3 worm cellular contexts compared by ENCODE assay signal in genomic region chrIII:10634034-10634433, ce11.
TF ChIP-seq lines count a peak whose summit lies in the region.

No protein-coding gene starts in this region.

TF ChIP-seq in whole organism, L1 larva, 84 proteins besides CTCF, POLR2A, EP300 and RAD21 (continued from another document and continues in another):
- TF ChIP-seq fkh-8 (tag; optimal IDR thresholded peaks at IDR 0.05; lab: Kevin White, UChicago) (peak; percentile 96), snpc-4 (tag; optimal IDR thresholded peaks at IDR 0.05; lab: Kevin White, UChicago) (peak; percentile 77), sptf-1 (tag; optimal IDR thresholded peaks at IDR 0.05; lab: Kevin White, UChicago) (no peak), lin-35 (GFP tag; optimal IDR thresholded peaks at IDR 0.05; lab: Kevin White, UChicago) (peak; percentile 68 to 71), irx-1 (tag; optimal IDR thresholded peaks at IDR 0.05; lab: Kevin White, UChicago) (peak; percentile 72), nhr-19 (GFP tag; conservative IDR thresholded peaks at IDR 0.05; lab: Robert Waterston, UW) (peak; percentile 83), elt-3 (tag; optimal IDR thresholded peaks at IDR 0.05; lab: Kevin White, UChicago) (peak in 2 of 6 experiments; percentile 28 to 56), nhr-28 (tag; optimal IDR thresholded peaks at IDR 0.05; lab: Kevin White, UChicago) (no peak), unc-30 (tag; optimal IDR thresholded peaks at IDR 0.05; lab: Kevin White, UChicago) (peak; percentile 36), nhr-71 (tag; optimal IDR thresholded peaks at IDR 0.05; lab: Kevin White, UChicago) (peak; percentile 94), hlh-4 (tag; optimal IDR thresholded peaks at IDR 0.05; lab: Kevin White, UChicago) (peak; percentile 49), ceh-8 (GFP tag; optimal IDR thresholded peaks at IDR 0.05; lab: Kevin White, UChicago) (peak; percentile 98), ztf-11 (tag; optimal IDR thresholded peaks at IDR 0.05; lab: Kevin White, UChicago) (peak in 1 of 2 experiments; percentile 82), fkh-10 (GFP tag; optimal IDR thresholded peaks at IDR 0.05; lab: Kevin White, UChicago) (peak; percentile 75), skn-1 (tag; optimal IDR thresholded peaks at IDR 0.05; lab: Kevin White, UChicago) (peak; percentile 67), unc-130 (tag; optimal IDR thresholded peaks at IDR 0.05; lab: Kevin White, UChicago) (no peak), hpl-2 (GFP tag; optimal IDR thresholded peaks at IDR 0.05; lab: Kevin White, UChicago) (no peak), xbp-1 (tag; optimal IDR thresholded peaks at IDR 0.05; lab: Kevin White, UChicago) (peak; percentile 86), ztf-4 (tag; optimal IDR thresholded peaks at IDR 0.05; lab: Kevin White, UChicago) (peak; percentile 86), lir-3 (tag; optimal IDR thresholded peaks at IDR 0.05; lab: Kevin White, UChicago; ENCODE audit: poor library complexity) (no peak), sup-37 (GFP tag; optimal IDR thresholded peaks at IDR 0.05; lab: Kevin White, UChicago) (peak; percentile 51), tbx-2 (tag; optimal IDR thresholded peaks at IDR 0.05; lab: Kevin White, UChicago) (peak; percentile 91), fos-1 (tag; optimal IDR thresholded peaks at IDR 0.05; lab: Kevin White, UChicago) (peak; percentile 46), aly-2 (tag; optimal IDR thresholded peaks at IDR 0.05; lab: Kevin White, UChicago) (no peak), nhr-85 (tag; lab: Kevin White, UChicago) (peak; percentile 96), elt-2 (tag; optimal IDR thresholded peaks at IDR 0.05; lab: Kevin White, UChicago) (peak; percentile 67), pag-3 (tag; optimal IDR thresholded peaks at IDR 0.05; lab: Kevin White, UChicago; ENCODE audit: borderline replicate concordance, insufficient read depth) (no peak), ceh-88 (GFP tag; IDR thresholded peaks at IDR 0.05; lab: Robert Waterston, UW) (peak; percentile 52; the same call in 1 of the 2 replicates), C34B4.2 (tag; optimal IDR thresholded peaks at IDR 0.05; lab: Kevin White, UChicago) (no peak), nhr-84 (tag; optimal IDR thresholded peaks at IDR 0.05; lab: Kevin White, UChicago) (no peak), ceh-82 (tag; optimal IDR thresholded peaks at IDR 0.05; lab: Kevin White, UChicago) (peak; percentile 64 to 97 (median 89)), dsc-1 (tag; optimal IDR thresholded peaks at IDR 0.05; lab: Kevin White, UChicago) (peak; percentile 79), tlp-1 (tag; optimal IDR thresholded peaks at IDR 0.05; lab: Kevin White, UChicago) (no peak), jun-1 (tag; optimal IDR thresholded peaks at IDR 0.05; lab: Kevin White, UChicago) (peak; percentile 87), blmp-1 (tag; optimal IDR thresholded peaks at IDR 0.05; lab: Kevin White, UChicago) (peak; percentile 59), mdl-1 (tag; optimal IDR thresholded peaks at IDR 0.05; lab: Kevin White, UChicago) (peak in 1 of 2 experiments; percentile 80), ama-1 (optimal IDR thresholded peaks at IDR 0.05; lab: Kevin White, UChicago) (no peak), fkh-4 (tag; optimal IDR thresholded peaks at IDR 0.05; lab: Kevin White, UChicago; ENCODE audit: borderline replicate concordance) (no peak), isw-1 (GFP tag; IDR thresholded peaks at IDR 0.05; lab: Robert Waterston, UW) (peak; percentile 68), alr-1 (tag; optimal IDR thresholded peaks at IDR 0.05; lab: Kevin White, UChicago; ENCODE audit: borderline replicate concordance) (no peak), ceh-90 (tag; optimal IDR thresholded peaks at IDR 0.05; lab: Kevin White, UChicago) (no peak), nhr-77 (tag; optimal IDR thresholded peaks at IDR 0.05; lab: Kevin White, UChicago) (peak; percentile 74), nhr-76 (tag; optimal IDR thresholded peaks at IDR 0.05; lab: Kevin White, UChicago) (no peak)

TF ChIP-seq in whole organism, L3 larva, 47 proteins besides CTCF, POLR2A, EP300 and RAD21 (continued from another document):
- TF ChIP-seq mdl-1 (tag; optimal IDR thresholded peaks at IDR 0.05; lab: Kevin White, UChicago) = peak; percentile 84
- peak; percentile 99 for TF ChIP-seq lin-39 (tag; optimal IDR thresholded peaks at IDR 0.05; lab: Kevin White, UChicago)
- TF ChIP-seq aly-2 (tag; optimal IDR thresholded peaks at IDR 0.05; lab: Kevin White, UChicago) = no peak
- TF ChIP-seq nhr-28 (tag; optimal IDR thresholded peaks at IDR 0.05; lab: Kevin White, UChicago) = no peak
- TF ChIP-seq ama-1 (optimal IDR thresholded peaks at IDR 0.05; lab: Kevin White, UChicago) = peak; percentile 74
- TF ChIP-seq egl-5 (tag; optimal IDR thresholded peaks at IDR 0.05; lab: Kevin White, UChicago) = peak; percentile 78
- TF ChIP-seq elt-1 (tag; optimal IDR thresholded peaks at IDR 0.05; lab: Kevin White, UChicago) = no peak
- TF ChIP-seq mml-1 (tag; optimal IDR thresholded peaks at IDR 0.05; lab: Kevin White, UChicago) = no peak
- peak; percentile 82 for TF ChIP-seq nhr-43 (tag; optimal IDR thresholded peaks at IDR 0.05; lab: Kevin White, UChicago; ENCODE audit: poor library complexity, severe bottlenecking)
- TF ChIP-seq ztf-4 (tag; optimal IDR thresholded peaks at IDR 0.05; lab: Kevin White, UChicago) = peak; percentile 3
- no peak for TF ChIP-seq eor-1 (tag; optimal IDR thresholded peaks at IDR 0.05; lab: Kevin White, UChicago)
- TF ChIP-seq nhr-23 (tag; optimal IDR thresholded peaks at IDR 0.05; lab: Kevin White, UChicago) = peak; percentile 95
- TF ChIP-seq nhr-67 (tag; optimal IDR thresholded peaks at IDR 0.05; lab: Kevin White, UChicago) = no peak
- peak; percentile 88 for TF ChIP-seq hmg-11 (tag; optimal IDR thresholded peaks at IDR 0.05; lab: Kevin White, UChicago)
- peak; percentile 89 for TF ChIP-seq pha-4 (tag; optimal IDR thresholded peaks at IDR 0.05; lab: Kevin White, UChicago)
- peak; percentile 98 for TF ChIP-seq nfya-1 (tag; optimal IDR thresholded peaks at IDR 0.05; lab: Kevin White, UChicago; ENCODE audit: insufficient read depth)
- peak; percentile 62 for TF ChIP-seq lin-15B (tag; optimal IDR thresholded peaks at IDR 0.05; lab: Kevin White, UChicago)
- TF ChIP-seq ceh-16 (tag; optimal IDR thresholded peaks at IDR 0.05; lab: Kevin White, UChicago) = no peak
- peak; percentile 90 for TF ChIP-seq lsy-12 (tag; optimal IDR thresholded peaks at IDR 0.05; lab: Kevin White, UChicago)
- TF ChIP-seq ceh-9 (tag; optimal IDR thresholded peaks at IDR 0.05; lab: Kevin White, UChicago) = no peak
- TF ChIP-seq elt-2 (tag; optimal IDR thresholded peaks at IDR 0.05; lab: Kevin White, UChicago) = peak; percentile 79
- TF ChIP-seq ZK546.5 (tag; optimal IDR thresholded peaks at IDR 0.05; lab: Kevin White, UChicago) = no peak
- no peak for TF ChIP-seq fkh-2 (tag; optimal IDR thresholded peaks at IDR 0.05; lab: Kevin White, UChicago)
- TF ChIP-seq zag-1 (tag; optimal IDR thresholded peaks at IDR 0.05; lab: Kevin White, UChicago) = peak; percentile 43
- TF ChIP-seq unc-39 (tag; optimal IDR thresholded peaks at IDR 0.05; lab: Kevin White, UChicago) = no peak
- TF ChIP-seq nhr-77 (tag; optimal IDR thresholded peaks at IDR 0.05; lab: Kevin White, UChicago) = no peak
- TF ChIP-seq nhr-11 (tag; optimal IDR thresholded peaks at IDR 0.05; lab: Kevin White, UChicago) = peak; percentile 26
- TF ChIP-seq nhr-76 (tag; optimal IDR thresholded peaks at IDR 0.05; lab: Kevin White, UChicago) = peak; percentile 6

TF ChIP-seq in whole organism, young adult, 124 proteins besides CTCF, POLR2A, EP300 and RAD21 (continued from another document and continues in another):
- TF ChIP-seq egl-18 (GFP tag; IDR thresholded peaks at IDR 0.05; lab: Robert Waterston, UW) = no peak
- TF ChIP-seq Y67H2A.10 (GFP tag; conservative IDR thresholded peaks at IDR 0.05; lab: Robert Waterston, UW) = no peak
- TF ChIP-seq sdz-38 (tag; optimal IDR thresholded peaks at IDR 0.05; lab: Kevin White, UChicago) = no peak
- TF ChIP-seq F23B12.7 (tag; optimal IDR thresholded peaks at IDR 0.05; lab: Kevin White, UChicago; ENCODE audit: insufficient read depth) = no peak
- TF ChIP-seq lsy-27 (tag; optimal IDR thresholded peaks at IDR 0.05; lab: Kevin White, UChicago; ENCODE audit: borderline replicate concordance, insufficient read depth) = no peak
- no peak for TF ChIP-seq hlh-26 (GFP tag; conservative IDR thresholded peaks at IDR 0.05; lab: Robert Waterston, UW)
- TF ChIP-seq efl-1 (GFP tag; optimal IDR thresholded peaks at IDR 0.05; lab: Kevin White, UChicago) = no peak
- TF ChIP-seq ceh-91 (GFP tag; IDR thresholded peaks at IDR 0.05; lab: Robert Waterston, UW) = no peak
- no peak for TF ChIP-seq Y95B8A.8 (GFP tag; IDR thresholded peaks at IDR 0.05; lab: Robert Waterston, UW)
- TF ChIP-seq F57C9.4 (tag; optimal IDR thresholded peaks at IDR 0.05; lab: Kevin White, UChicago) = peak; percentile 16
- no peak for TF ChIP-seq lsl-1 (GFP tag; optimal IDR thresholded peaks at IDR 0.05; lab: Kevin White, UChicago)
- TF ChIP-seq Y56A3A.18 (GFP tag; IDR thresholded peaks at IDR 0.05; lab: Robert Waterston, UW) = 0 out of 2 replicates have a peak, but pooled peaks have one; percentile 21
- TF ChIP-seq hmg-20 (GFP tag; IDR thresholded peaks at IDR 0.05; lab: Robert Waterston, UW) = no peak
- no peak for TF ChIP-seq snpc-3.4 (tag; optimal IDR thresholded peaks at IDR 0.05; lab: Kevin White, UChicago)
- no peak for TF ChIP-seq madf-8 (GFP tag; conservative IDR thresholded peaks at IDR 0.05; lab: Robert Waterston, UW)
- TF ChIP-seq F52B5.7 (tag; optimal IDR thresholded peaks at IDR 0.05; lab: Kevin White, UChicago) = no peak
- TF ChIP-seq rpc-1 (optimal IDR thresholded peaks at IDR 0.05; lab: Kevin White, UChicago) = no peak
- TF ChIP-seq rpc-1 (tag; optimal IDR thresholded peaks at IDR 0.05; lab: Kevin White, UChicago) = no peak
- TF ChIP-seq K11D2.4 (GFP tag; IDR thresholded peaks at IDR 0.05; lab: Robert Waterston, UW) = 0 out of 2 replicates have a peak, but pooled peaks have one; percentile 47
- peak; percentile 82 for TF ChIP-seq mcd-1 (GFP tag; IDR thresholded peaks at IDR 0.05; lab: Robert Waterston, UW)
- TF ChIP-seq nfya-1 (tag; optimal IDR thresholded peaks at IDR 0.05; lab: Kevin White, UChicago; ENCODE audit: borderline replicate concordance, insufficient read depth) = no peak
- peak; percentile 16; the same call in 1 of the 2 replicates for TF ChIP-seq cebp-1 (GFP tag; IDR thresholded peaks at IDR 0.05; lab: Robert Waterston, UW)
- TF ChIP-seq cebp-1 (tag; optimal IDR thresholded peaks at IDR 0.05; lab: Kevin White, UChicago) = peak; percentile 78
- no peak for TF ChIP-seq lir-1 (GFP tag; conservative IDR thresholded peaks at IDR 0.05; lab: Robert Waterston, UW)
- no peak for TF ChIP-seq aptf-2 (GFP tag; conservative IDR thresholded peaks at IDR 0.05; lab: Robert Waterston, UW)
- no peak for TF ChIP-seq nhr-179 (tag; optimal IDR thresholded peaks at IDR 0.05; lab: Kevin White, UChicago)
- no peak for TF ChIP-seq F37B4.10 (GFP tag; IDR thresholded peaks at IDR 0.05; lab: Robert Waterston, UW)
- no peak for TF ChIP-seq rcor-1 (GFP tag; IDR thresholded peaks at IDR 0.05; lab: Robert Waterston, UW)
- TF ChIP-seq ztf-3 (GFP tag; optimal IDR thresholded peaks at IDR 0.05; lab: Kevin White, UChicago) = no peak
- TF ChIP-seq mel-28 (tag; optimal IDR thresholded peaks at IDR 0.05; lab: Kevin White, UChicago; ENCODE audit: borderline replicate concordance) = no peak
- TF ChIP-seq ceh-100 (GFP tag; IDR thresholded peaks at IDR 0.05; lab: Robert Waterston, UW) = no peak
- no peak for TF ChIP-seq C17E4.6 (GFP tag; IDR thresholded peaks at IDR 0.05; lab: Robert Waterston, UW)
- peak; percentile 47 for TF ChIP-seq chd-7 (tag; optimal IDR thresholded peaks at IDR 0.05; lab: Kevin White, UChicago)
- TF ChIP-seq ets-4 (GFP tag; optimal IDR thresholded peaks at IDR 0.05; lab: Kevin White, UChicago) = peak; percentile 46
- TF ChIP-seq egl-44 (GFP tag; IDR thresholded peaks at IDR 0.05; lab: Robert Waterston, UW) = no peak
- TF ChIP-seq ztf-6 (GFP tag; IDR thresholded peaks at IDR 0.05; lab: Robert Waterston, UW) = no peak
- peak; percentile 32 for TF ChIP-seq lin-54 (GFP tag; optimal IDR thresholded peaks at IDR 0.05; lab: Kevin White, UChicago)
- TF ChIP-seq fkh-3 (tag; optimal IDR thresholded peaks at IDR 0.05; lab: Kevin White, UChicago) = no peak
- TF ChIP-seq dox-1 (GFP tag; IDR thresholded peaks at IDR 0.05; lab: Robert Waterston, UW) = peak; percentile 76
- no peak for TF ChIP-seq ccch-3 (GFP tag; optimal IDR thresholded peaks at IDR 0.05; lab: Kevin White, UChicago)
- TF ChIP-seq nhr-90 (tag; optimal IDR thresholded peaks at IDR 0.05; lab: Kevin White, UChicago) = peak; percentile 9
- no peak for TF ChIP-seq die-1 (tag; optimal IDR thresholded peaks at IDR 0.05; lab: Kevin White, UChicago)
- TF ChIP-seq ceh-79 (tag; optimal IDR thresholded peaks at IDR 0.05; lab: Kevin White, UChicago) = no peak
- TF ChIP-seq B0019.2 (GFP tag; conservative IDR thresholded peaks at IDR 0.05; lab: Robert Waterston, UW) = no peak
- TF ChIP-seq F10E7.11 (tag; optimal IDR thresholded peaks at IDR 0.05; lab: Kevin White, UChicago) = no peak
- TF ChIP-seq dpl-1 (GFP tag; optimal IDR thresholded peaks at IDR 0.05; lab: Kevin White, UChicago) = no peak
- peak; percentile 92 for TF ChIP-seq hmg-1.2 (GFP tag; IDR thresholded peaks at IDR 0.05; lab: Robert Waterston, UW)
- peak; percentile 69; the same call in 1 of the 2 replicates for TF ChIP-seq B0336.3 (GFP tag; IDR thresholded peaks at IDR 0.05; lab: Robert Waterston, UW)
- no peak for TF ChIP-seq repo-1 (tag; optimal IDR thresholded peaks at IDR 0.05; lab: Kevin White, UChicago)
- no peak for TF ChIP-seq dpff-1 (tag; optimal IDR thresholded peaks at IDR 0.05; lab: Kevin White, UChicago)
- TF ChIP-seq nhr-80 (tag; optimal IDR thresholded peaks at IDR 0.05; lab: Kevin White, UChicago) = peak; percentile 71
- TF ChIP-seq sea-2 (GFP tag; IDR thresholded peaks at IDR 0.05; lab: Robert Waterston, UW) = no peak
- TF ChIP-seq attf-5 (GFP tag; optimal IDR thresholded peaks at IDR 0.05; lab: Kevin White, UChicago) = peak; percentile 78
- peak; percentile 67 for TF ChIP-seq lin-40 (tag; optimal IDR thresholded peaks at IDR 0.05; lab: Kevin White, UChicago)
- TF ChIP-seq pbrm-1 (GFP tag; IDR thresholded peaks at IDR 0.05; lab: Robert Waterston, UW) = peak; percentile 59
- no peak for TF ChIP-seq bed-1 (GFP tag; IDR thresholded peaks at IDR 0.05; lab: Robert Waterston, UW)
- TF ChIP-seq gei-17 (GFP tag; optimal IDR thresholded peaks at IDR 0.05; lab: Kevin White, UChicago) = peak; percentile 27
- no peak for TF ChIP-seq F55B11.4 (tag; optimal IDR thresholded peaks at IDR 0.05; lab: Kevin White, UChicago; ENCODE audit: borderline replicate concordance, insufficient read depth)
- no peak for TF ChIP-seq snpc-1.3 (tag; optimal IDR thresholded peaks at IDR 0.05; lab: Kevin White, UChicago; ENCODE audit: insufficient read depth)
- no peak for TF ChIP-seq hrde-1 (tag; optimal IDR thresholded peaks at IDR 0.05; lab: Kevin White, UChicago; ENCODE audit: borderline replicate concordance)
- no peak for TF ChIP-seq ztf-26 (tag; optimal IDR thresholded peaks at IDR 0.05; lab: Kevin White, UChicago)
- TF ChIP-seq F22D6.2 (tag; optimal IDR thresholded peaks at IDR 0.05; lab: Kevin White, UChicago) = no peak
- no peak for TF ChIP-seq ZK185.1 (tag; optimal IDR thresholded peaks at IDR 0.05; lab: Kevin White, UChicago; ENCODE audit: poor library complexity, severe bottlenecking)
- TF ChIP-seq F39B2.1 (GFP tag; IDR thresholded peaks at IDR 0.05; lab: Robert Waterston, UW) = no peak
- no peak for TF ChIP-seq ztf-25 (GFP tag; IDR thresholded peaks at IDR 0.05; lab: Robert Waterston, UW)
- TF ChIP-seq unc-130 (GFP tag; optimal IDR thresholded peaks at IDR 0.05; lab: Kevin White, UChicago) = no peak
- TF ChIP-seq ztf-22 (GFP tag; optimal IDR thresholded peaks at IDR 0.05; lab: Kevin White, UChicago) = peak; percentile 17
- no peak for TF ChIP-seq ztf-28 (GFP tag; IDR thresholded peaks at IDR 0.05; lab: Robert Waterston, UW)
- no peak for TF ChIP-seq atf-7 (tag; optimal IDR thresholded peaks at IDR 0.05; lab: Kevin White, UChicago)
- TF ChIP-seq mxl-1 (tag; optimal IDR thresholded peaks at IDR 0.05; lab: Kevin White, UChicago) = no peak
- no peak for TF ChIP-seq F33H1.4 (GFP tag; IDR thresholded peaks at IDR 0.05; lab: Robert Waterston, UW)
